Worm (Caenorhabditis elegans) whole organism, L2 larva: Measurements from ENCODE around the gene dhs-8.

Source experiments
- C34F6.9 ChIP-seq: fragments of 150-350 bp; optimal IDR thresholded peaks from 2 replicates; lab custom pipeline; 2014; ENCODE audit warnings: missing biosample characterization, missing genetic modification characterization
- R02D3.7 ChIP-seq: fragments of 150-350 bp; optimal IDR thresholded peaks from 2 replicates; lab custom pipeline; 2014; ENCODE audit warnings: missing biosample characterization, missing genetic modification characterization
- Y55F3AM.14 ChIP-seq: fragments of 200-800 bp; sonication (Bioruptor generic); optimal IDR thresholded peaks from 2 replicates; lab custom pipeline; 2018; ENCODE audit warnings: mild to moderate bottlenecking, missing genetic modification characterization, missing compliant biosample characterization
- alr-1 ChIP-seq: fragments of 150-350 bp; optimal IDR thresholded peaks from 2 replicates; lab custom pipeline; 2014; ENCODE audit warnings: missing biosample characterization, missing genetic modification characterization
- aly-2 ChIP-seq: fragments of 150-350 bp; optimal IDR thresholded peaks from 2 replicates; lab custom pipeline; 2014; ENCODE audit warnings: missing biosample characterization, missing genetic modification characterization
- ama-1 ChIP-seq: fragments of 150-350 bp; optimal IDR thresholded peaks from 2 replicates; lab custom pipeline; 2018; ENCODE audit warnings: inconsistent platforms
- blmp-1 ChIP-seq: sonication (generic microtip); optimal IDR thresholded peaks from 2 replicates; lab custom pipeline; 2017; ENCODE audit warnings: missing genetic modification characterization, mild to moderate bottlenecking, missing compliant biosample characterization, antibody characterized with exemption, moderate library complexity; ENCODE audit not compliant: insufficient read depth
- ceh-16 ChIP-seq: fragments of 150-350 bp; optimal IDR thresholded peaks from 2 replicates; lab custom pipeline; 2014; ENCODE audit warnings: missing biosample characterization, missing genetic modification characterization
- dmd-4 ChIP-seq: sonication (generic microtip); optimal IDR thresholded peaks from 2 replicates; lab custom pipeline; 2017; ENCODE audit warnings: missing biosample characterization, missing genetic modification characterization
- egl-27 ChIP-seq: sonication (generic microtip); optimal IDR thresholded peaks from 3 replicates; lab custom pipeline; 2017; ENCODE audit warnings: missing biosample characterization, missing genetic modification reagents, missing genetic modification characterization
- elt-3 ChIP-seq: sonication (generic microtip); optimal IDR thresholded peaks from 2 replicates; lab custom pipeline; 2017; ENCODE audit warnings: missing biosample characterization, missing genetic modification characterization
- gmeb-1 ChIP-seq: fragments of 150-350 bp; optimal IDR thresholded peaks from 2 replicates; lab custom pipeline; 2014; ENCODE audit warnings: missing biosample characterization, missing genetic modification characterization
- lin-11 ChIP-seq: fragments of 150-350 bp; sonication (generic microtip); optimal IDR thresholded peaks from 2 replicates; lab custom pipeline; 2014; ENCODE audit warnings: missing biosample characterization, missing genetic modification characterization, inconsistent platforms, mixed read lengths
- lin-13 ChIP-seq: fragments of 150-350 bp; optimal IDR thresholded peaks from 2 replicates; lab custom pipeline; 2014; ENCODE audit warnings: missing biosample characterization, missing genetic modification reagents, missing genetic modification characterization
- lsy-2 ChIP-seq, 2 experiments: fragments of 150-350 bp in 1 of 2; sonication (generic microtip) in 1 of 2; optimal IDR thresholded peaks; 2 replicates each; lab custom pipeline; 2014 to 2017; ENCODE audit warnings: missing biosample characterization in 2 of 2, missing genetic modification characterization in 2 of 2
- mab-5 ChIP-seq: fragments of 150-350 bp; optimal IDR thresholded peaks from 2 replicates; lab custom pipeline; 2014; ENCODE audit warnings: missing biosample characterization, missing genetic modification characterization
- mbf-1 ChIP-seq: sonication (generic microtip); optimal IDR thresholded peaks from 2 replicates; lab custom pipeline; 2017; ENCODE audit warnings: missing biosample characterization, missing genetic modification characterization
- nhr-10 ChIP-seq: sonication (generic microtip); optimal IDR thresholded peaks from 2 replicates; lab custom pipeline; 2017; ENCODE audit warnings: missing biosample characterization, missing genetic modification characterization
- nhr-11 ChIP-seq: fragments of 150-350 bp; optimal IDR thresholded peaks from 2 replicates; lab custom pipeline; 2014; ENCODE audit warnings: missing biosample characterization, missing genetic modification characterization
- nhr-12 ChIP-seq: fragments of 150-350 bp; optimal IDR thresholded peaks from 2 replicates; lab custom pipeline; 2014; ENCODE audit warnings: missing biosample characterization, missing genetic modification characterization
- nhr-129 ChIP-seq: fragments of 150-350 bp; optimal IDR thresholded peaks from 2 replicates; lab custom pipeline; 2014; ENCODE audit warnings: missing biosample characterization, missing genetic modification characterization
- nhr-21 ChIP-seq: fragments of 150-350 bp; optimal IDR thresholded peaks from 2 replicates; lab custom pipeline; 2014; ENCODE audit warnings: missing biosample characterization, missing genetic modification characterization
- nhr-23 ChIP-seq: fragments of 150-350 bp; optimal IDR thresholded peaks from 2 replicates; lab custom pipeline; 2014; ENCODE audit warnings: missing biosample characterization, missing genetic modification reagents, missing genetic modification characterization
- nhr-6 ChIP-seq: fragments of 150-350 bp; optimal IDR thresholded peaks from 2 replicates; lab custom pipeline; 2014; ENCODE audit warnings: missing biosample characterization, missing genetic modification characterization
- peb-1 ChIP-seq: fragments of 150-350 bp; optimal IDR thresholded peaks from 2 replicates; lab custom pipeline; 2014; ENCODE audit warnings: missing biosample characterization, missing genetic modification characterization
- skn-1 ChIP-seq: sonication (generic microtip); optimal IDR thresholded peaks from 2 replicates; lab custom pipeline; 2017; ENCODE audit warnings: missing biosample characterization, missing genetic modification characterization
- sma-3 ChIP-seq: sonication (generic microtip); optimal IDR thresholded peaks from 2 replicates; lab custom pipeline; 2016; ENCODE audit warnings: missing genetic modification reagents, missing genetic modification characterization, missing compliant biosample characterization
- sma-9 ChIP-seq, 2 experiments: fragments of 150-350 bp in 1 of 2; sonication (generic microtip) in 1 of 2; optimal IDR thresholded peaks; 2 replicates each; lab custom pipeline; 2014 to 2016; ENCODE audit warnings: missing genetic modification characterization in 2 of 2, mild to moderate bottlenecking in 1 of 2, missing biosample characterization in 1 of 2, missing compliant biosample characterization in 1 of 2, missing genetic modification reagents in 1 of 2, moderate library complexity in 1 of 2
- unc-39 ChIP-seq: fragments of 150-350 bp; optimal IDR thresholded peaks from 2 replicates; lab custom pipeline; 2014; ENCODE audit warnings: missing biosample characterization, missing genetic modification characterization
- unc-55 ChIP-seq: fragments of 150-350 bp; sonication (generic microtip); optimal IDR thresholded peaks from 3 replicates; lab custom pipeline; 2014; ENCODE audit warnings: missing biosample characterization, missing genetic modification reagents, missing genetic modification characterization
- unc-62 ChIP-seq: fragments of 150-350 bp; optimal IDR thresholded peaks from 2 replicates; lab custom pipeline; 2014; ENCODE audit warnings: missing biosample characterization, missing genetic modification reagents, missing genetic modification characterization
- zag-1 ChIP-seq: fragments of 150-350 bp; optimal IDR thresholded peaks from 2 replicates; lab custom pipeline; 2014; ENCODE audit warnings: missing biosample characterization, missing genetic modification characterization
- ztf-1 ChIP-seq: fragments of 200-800 bp; sonication (Bioruptor generic); conservative IDR thresholded peaks from 2 replicates; pipeline ENCODE4 v1.3.6; 2022; ENCODE audit warnings: missing genetic modification characterization, missing compliant biosample characterization
- ztf-11 ChIP-seq: sonication (generic microtip); optimal IDR thresholded peaks from 2 replicates; lab custom pipeline; 2017; ENCODE audit warnings: missing biosample characterization, missing genetic modification characterization

dhs-8 gene

DNA sequence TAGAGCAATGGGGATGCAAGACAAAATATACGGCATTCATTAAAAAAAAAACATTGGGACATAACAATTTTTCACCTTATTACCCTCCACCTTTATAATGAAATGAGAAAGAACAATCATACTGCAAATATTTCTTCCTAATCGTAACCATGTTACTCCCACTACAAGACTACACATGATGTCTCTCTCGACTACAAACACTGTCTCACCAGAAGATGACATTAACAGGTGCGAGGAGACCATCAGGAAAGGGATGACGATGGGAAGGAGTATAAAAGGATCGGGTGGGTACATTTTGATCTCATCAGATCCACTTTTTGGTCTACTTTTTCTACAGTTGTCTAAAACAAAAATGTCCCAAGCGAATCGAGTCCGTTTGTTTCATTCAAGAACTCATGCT, at the start of gene dhs-8:
TSS of gene dhs-8 (plus strand) at position 179 of the 400 bp plus-strand sequence.
- TF ChIP-seq unc-55 (no peak), blmp-1 (tag; lab: Kevin White, UChicago) (no peak), mbf-1 (tag; lab: Kevin White, UChicago) (no peak), nhr-129 (tag; lab: Kevin White, UChicago) (peak; percentile 29), sma-9 (GFP tag; optimal IDR thresholded peaks at IDR 0.05; lab: Kevin White, UChicago) (peak; percentile 57), sma-9 (tag; optimal IDR thresholded peaks at IDR 0.05; lab: Kevin White, UChicago) (no peak), zag-1 (tag; lab: Kevin White, UChicago) (no peak), egl-27 (tag; lab: Kevin White, UChicago) (no peak)
- TF ChIP-seq, all 48 proteins: peak for 2

ce11 chrII:14451934-14452333, 45.9 kb upstream of the dhs-8 start:
- no peak for TF ChIP-seq gmeb-1
- no peak for TF ChIP-seq ama-1
- TF ChIP-seq ceh-16 (tag; lab: Kevin White, UChicago) = no peak
- no peak for TF ChIP-seq aly-2 (tag; lab: Kevin White, UChicago)
- no peak for TF ChIP-seq nhr-23 (tag; lab: Kevin White, UChicago)
- no peak for TF ChIP-seq sma-3
- TF ChIP-seq nhr-129 (tag; lab: Kevin White, UChicago) = no peak

- no peak for TF ChIP-seq unc-55
- TF ChIP-seq mbf-1 (tag; lab: Kevin White, UChicago) = no peak
- no peak for TF ChIP-seq aly-2 (tag; lab: Kevin White, UChicago)
- no peak for TF ChIP-seq mab-5 (tag; lab: Kevin White, UChicago)
- no peak for TF ChIP-seq lin-11 (tag; lab: Kevin White, UChicago)
- TF ChIP-seq ceh-16 (tag; lab: Kevin White, UChicago) = no peak
- no peak for TF ChIP-seq ztf-11 (tag; lab: Kevin White, UChicago)
- no peak for TF ChIP-seq R02D3.7 (tag; lab: Kevin White, UChicago)
- TF ChIP-seq unc-39 (tag; lab: Kevin White, UChicago) = no peak
- no peak for TF ChIP-seq ztf-1 (GFP tag; lab: Robert Waterston, UW)
Observed at ce11 chrII:14455332-14455731, 42.5 kb upstream of the dhs-8 start, which contains the start of gene dmsr-6. Gene dmsr-6, plus strand, starts transcription at chrII:14455632.

DNA sequence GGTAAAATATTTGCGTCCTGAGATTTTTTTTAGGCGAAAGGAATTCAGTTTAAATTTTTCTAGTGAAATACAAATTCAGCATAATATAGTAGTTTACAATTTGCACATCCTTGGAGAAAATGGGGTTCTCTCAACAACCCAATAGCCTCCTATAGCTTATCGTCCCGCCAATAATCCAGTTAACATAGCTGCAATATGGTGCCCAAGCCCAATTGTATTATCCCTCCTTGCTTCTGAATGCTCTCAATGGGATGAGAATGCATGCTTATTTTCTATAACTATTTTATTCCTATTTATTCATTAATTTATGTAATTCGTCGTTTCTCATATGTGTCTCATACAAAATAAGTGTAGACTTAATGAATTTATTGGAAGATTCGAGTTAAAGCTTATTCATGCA, 27.8 kb upstream of the dhs-8 start:
- no peak for TF ChIP-seq lin-13 (GFP tag; lab: Kevin White, UChicago)
- no peak for TF ChIP-seq sma-3
- TF ChIP-seq peb-1 (tag; lab: Kevin White, UChicago) = no peak
- TF ChIP-seq unc-39 (tag; lab: Kevin White, UChicago) = no peak

- TF ChIP-seq nhr-11 (tag; lab: Kevin White, UChicago) (no peak), mbf-1 (tag; lab: Kevin White, UChicago) (no peak), skn-1 (tag; lab: Kevin White, UChicago) (no peak), nhr-6 (tag; lab: Kevin White, UChicago) (no peak), nhr-10 (tag; lab: Kevin White, UChicago) (no peak), dmd-4 (tag; lab: Kevin White, UChicago) (no peak), sma-3 (peak; percentile 20), sma-9 (GFP tag; optimal IDR thresholded peaks at IDR 0.05; lab: Kevin White, UChicago) (no peak), sma-9 (tag; optimal IDR thresholded peaks at IDR 0.05; lab: Kevin White, UChicago) (no peak), nhr-12 (no peak), gmeb-1 (peak; percentile 14), Y55F3AM.14 (GFP tag; lab: Kevin White, UChicago) (no peak), ztf-11 (tag; lab: Kevin White, UChicago) (no peak), nhr-21 (no peak), R02D3.7 (tag; lab: Kevin White, UChicago) (no peak), unc-55 (peak; percentile 1), nhr-129 (tag; lab: Kevin White, UChicago) (peak; percentile 59), lsy-2 (tag; optimal IDR thresholded peaks at IDR 0.05; lab: Kevin White, UChicago) (peak in 1 of 2 experiments; percentile 37), elt-3 (tag; lab: Kevin White, UChicago) (no peak), C34F6.9 (tag; lab: Kevin White, UChicago) (no peak), zag-1 (tag; lab: Kevin White, UChicago) (no peak), unc-62 (GFP tag; lab: Kevin White, UChicago) (no peak), alr-1 (tag; lab: Kevin White, UChicago) (no peak)
Observed at ce11 chrII:14474700-14475099, 23.1 kb upstream of the dhs-8 start.
